Worm (Caenorhabditis elegans) whole organism, L4 larva: ENCODE results near the gene K10H10.7.
A peak's percentile ranks its signal among the peaks of the same experiment; 100 is the strongest.

ENCODE experiments used
- Y5F2A.4 ChIP-seq: fragments of 200-800 bp; sonication (Bioruptor generic); optimal IDR thresholded peaks from 2 replicates; lab custom pipeline; 2018; ENCODE audit warnings: mild to moderate bottlenecking, missing genetic modification characterization, missing compliant biosample characterization
- aha-1 ChIP-seq: fragments of 150-350 bp; peaks from one replicate; lab custom pipeline; 2014; ENCODE audit warnings: missing biosample characterization, missing genetic modification characterization
- dpl-1 ChIP-seq: fragments of 150-350 bp; optimal IDR thresholded peaks from 2 replicates; lab custom pipeline; 2014; ENCODE audit warnings: missing biosample characterization, missing genetic modification reagents, missing genetic modification characterization
- dve-1 ChIP-seq: sonication (generic microtip); optimal IDR thresholded peaks from 2 replicates; lab custom pipeline; 2017; ENCODE audit warnings: antibody characterized with exemption, mild to moderate bottlenecking, missing genetic modification characterization, missing compliant biosample characterization; ENCODE audit not compliant: insufficient read depth
- hif-1 ChIP-seq, 2 experiments: sonication (generic microtip); optimal IDR thresholded peaks; 2 replicates each; lab custom pipeline; 2016 to 2017; ENCODE audit warnings: missing compliant biosample characterization in 2 of 2, missing genetic modification characterization in 2 of 2, missing genetic modification reagents in 2 of 2, missing genotype in 2 of 2, mild to moderate bottlenecking in 1 of 2
- lin-13 ChIP-seq: fragments of 150-350 bp; optimal IDR thresholded peaks from 2 replicates; lab custom pipeline; 2014; ENCODE audit warnings: missing biosample characterization, missing genetic modification reagents, missing genetic modification characterization
- lin-39 ChIP-seq: fragments of 150-350 bp; optimal IDR thresholded peaks from 2 replicates; lab custom pipeline; 2014; ENCODE audit warnings: missing biosample characterization, missing genetic modification reagents, missing genetic modification characterization
- nhr-25 ChIP-seq: sonication (generic microtip); optimal IDR thresholded peaks from 2 replicates; lab custom pipeline; 2017; ENCODE audit warnings: missing genetic modification characterization, mild to moderate bottlenecking, missing compliant biosample characterization, antibody characterized with exemption, moderate library complexity, borderline replicate concordance; ENCODE audit not compliant: insufficient read depth
- nhr-28 ChIP-seq: fragments of 150-350 bp; optimal IDR thresholded peaks from 2 replicates; lab custom pipeline; 2014; ENCODE audit warnings: missing biosample characterization, missing genetic modification characterization
- pha-4 ChIP-seq, 2 experiments: fragments of 150-350 bp in 1 of 2; fragments of 200-800 bp in 1 of 2; sonication (Bioruptor generic) in 1 of 2; IDR thresholded peaks in 1 of 2; optimal IDR thresholded peaks in 1 of 2; 2 replicates each; pipeline versions ENCODE4 v1.3.6 to Lab custom; 2014 to 2022; ENCODE audit warnings: missing genetic modification characterization in 2 of 2, missing genetic modification reagents in 2 of 2, missing biosample characterization in 1 of 2, missing compliant biosample characterization in 1 of 2
- sdz-12 ChIP-seq: fragments of 200-800 bp; sonication (Bioruptor generic); optimal IDR thresholded peaks from 2 replicates; lab custom pipeline; 2018; ENCODE audit warnings: mild to moderate bottlenecking, missing genetic modification characterization, missing compliant biosample characterization
- skn-1 ChIP-seq: fragments of 150-350 bp; optimal IDR thresholded peaks from 2 replicates; lab custom pipeline; 2014; ENCODE audit warnings: missing biosample characterization, missing genetic modification characterization
- unc-62 ChIP-seq, 3 experiments: fragments of 150-350 bp in 1 of 3; sonication (generic microtip); optimal IDR thresholded peaks in 2 of 3; peaks in 1 of 3; 1 replicate in 1 of 3; 2 replicates in 2 of 3; lab custom pipeline; 2014 to 2017; ENCODE audit warnings: missing biosample characterization in 3 of 3, missing genetic modification characterization in 3 of 3, missing genetic modification reagents in 3 of 3, missing genotype in 1 of 3
- vab-7 ChIP-seq: fragments of 200-800 bp; sonication (Bioruptor generic); IDR thresholded peaks from 2 replicates; pipeline ENCODE4 v1.3.6; 2022; ENCODE audit warnings: missing genetic modification reagents, missing genetic modification characterization, missing compliant biosample characterization

DNA sequence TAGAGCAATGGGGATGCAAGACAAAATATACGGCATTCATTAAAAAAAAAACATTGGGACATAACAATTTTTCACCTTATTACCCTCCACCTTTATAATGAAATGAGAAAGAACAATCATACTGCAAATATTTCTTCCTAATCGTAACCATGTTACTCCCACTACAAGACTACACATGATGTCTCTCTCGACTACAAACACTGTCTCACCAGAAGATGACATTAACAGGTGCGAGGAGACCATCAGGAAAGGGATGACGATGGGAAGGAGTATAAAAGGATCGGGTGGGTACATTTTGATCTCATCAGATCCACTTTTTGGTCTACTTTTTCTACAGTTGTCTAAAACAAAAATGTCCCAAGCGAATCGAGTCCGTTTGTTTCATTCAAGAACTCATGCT lies 9.6 kb downstream of the K10H10.7 start, which contains the start of gene dhs-8:
- TF ChIP-seq nhr-28 (tag; lab: Kevin White, UChicago) (peak; percentile 99), Y5F2A.4 (GFP tag; lab: Kevin White, UChicago) (no peak), sdz-12 (GFP tag; lab: Kevin White, UChicago) (no peak), lin-13 (GFP tag; lab: Kevin White, UChicago) (no peak), vab-7 (GFP tag; lab: Robert Waterston, UW) (no peak), aha-1 (peak; percentile 48), lin-39 (tag; lab: Kevin White, UChicago) (no peak), hif-1 (tag; optimal IDR thresholded peaks at IDR 0.05; lab: Kevin White, UChicago) (no peak), dve-1 (no peak), skn-1 (tag; lab: Kevin White, UChicago) (no peak), unc-62 (GFP tag; optimal IDR thresholded peaks at IDR 0.05 in 1 of 2; lab: Kevin White, UChicago) (no peak), unc-62 (tag; optimal IDR thresholded peaks at IDR 0.05; lab: Kevin White, UChicago) (no peak), pha-4 (GFP tag; IDR thresholded peaks at IDR 0.05; lab: Robert Waterston, UW) (no peak), pha-4 (tag; optimal IDR thresholded peaks at IDR 0.05; lab: Kevin White, UChicago) (no peak), nhr-25 (tag; lab: Kevin White, UChicago) (no peak), dpl-1 (GFP tag; lab: Kevin White, UChicago) (no peak)
